Worm (Caenorhabditis elegans): Measurements from ENCODE around the gene F53F1.3.

F53F1.3 gene

DNA sequence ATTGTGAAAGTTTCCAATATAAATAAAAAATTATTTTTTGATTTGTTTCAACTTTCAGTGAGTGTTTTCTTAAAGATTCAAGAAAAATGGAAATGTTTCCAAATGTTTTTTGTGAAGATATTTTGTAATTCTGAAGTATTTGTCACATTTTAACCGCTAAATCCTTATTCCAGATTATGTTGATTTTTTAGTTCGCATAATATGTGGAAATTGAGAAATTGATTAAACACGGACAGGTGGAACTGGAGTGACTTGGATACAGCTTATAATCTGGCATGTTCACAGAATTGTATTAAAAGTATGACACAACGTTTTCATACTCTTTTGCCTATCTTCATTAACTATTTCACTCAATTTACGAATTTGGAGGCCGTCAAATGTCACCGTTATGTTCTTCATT is 47.4 kb downstream of the F53F1.3 start, which contains the start of gene lurp-3:
TSS of gene lurp-3 (plus strand) at position 301 of the 400 bp plus-strand sequence.
- TF ChIP-seq nhr-80 (tag; optimal IDR thresholded peaks at IDR 0.05) (no peak), hlh-26 (GFP tag; conservative IDR thresholded peaks at IDR 0.05) (no peak), lsl-1 (GFP tag; optimal IDR thresholded peaks at IDR 0.05) (no peak), F52B5.7 (tag; optimal IDR thresholded peaks at IDR 0.05) (no peak), tbp1 (GFP tag; optimal IDR thresholded peaks at IDR 0.05) (no peak), ceh-91 (GFP tag; IDR thresholded peaks at IDR 0.05) (no peak), lsy-27 (tag; optimal IDR thresholded peaks at IDR 0.05; ENCODE audit: borderline replicate concordance, insufficient read depth) (no peak), attf-6 (GFP tag; IDR thresholded peaks at IDR 0.05) (no peak), xnd-1 (tag; optimal IDR thresholded peaks at IDR 0.05) (no peak), madf-10 (tag; optimal IDR thresholded peaks at IDR 0.05) (no peak), Y53F4B.3 (GFP tag; IDR thresholded peaks at IDR 0.05) (no peak), rec-8 (tag; optimal IDR thresholded peaks at IDR 0.05) (no peak), bed-2 (GFP tag; IDR thresholded peaks at IDR 0.05) (no peak), ztf-22 (GFP tag; optimal IDR thresholded peaks at IDR 0.05) (no peak), ceh-79 (tag; optimal IDR thresholded peaks at IDR 0.05) (no peak), ama-1 (optimal IDR thresholded peaks at IDR 0.05) (no peak), ama-1 (GFP tag; optimal IDR thresholded peaks at IDR 0.05) (no peak), F57C9.4 (tag; optimal IDR thresholded peaks at IDR 0.05) (no peak)

DNA sequence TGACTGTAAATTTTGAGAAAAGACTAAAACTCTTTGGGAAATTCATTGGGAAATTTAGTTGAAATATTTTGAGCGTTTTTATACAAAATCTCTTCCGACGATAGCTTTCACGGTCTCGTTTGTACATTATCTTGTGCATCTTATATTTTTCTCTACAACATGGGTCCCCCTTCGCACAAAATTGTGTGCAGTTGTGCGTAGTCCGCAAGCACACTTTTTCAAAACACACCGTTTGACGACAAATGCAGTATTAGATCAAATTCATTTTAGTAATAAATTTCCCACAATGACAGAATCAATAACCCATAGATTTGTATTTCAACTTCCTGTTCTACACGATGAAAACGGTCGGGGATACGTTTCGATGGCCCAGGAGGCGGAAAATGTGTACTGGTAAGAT is 49.8 kb downstream of the F53F1.3 start, which contains the start of gene F25H9.2:
TSS of gene F25H9.2 (plus strand) at position 226 of the 400 bp plus-strand sequence.
- TF ChIP-seq mcd-1 (GFP tag; IDR thresholded peaks at IDR 0.05): no peak

- TF ChIP-seq let-526 (GFP tag; IDR thresholded peaks at IDR 0.05): no peak
Observed at ce11 chrV:13459323-13459722, 51.3 kb downstream of the F53F1.3 start, which contains the start of gene bath-39. bath-39 (plus strand) TSS chrV:13459459.

Measured in whole organism, young adult.